Worm (Caenorhabditis elegans) whole organism, mixed stage, embryonic: ENCODE measurements around the gene K06H6.1.

Experiments
- M03D4.4 ChIP-seq: sonication (generic microtip); optimal IDR thresholded peaks from 2 replicates; lab custom pipeline; 2017; ENCODE audit warnings: mild to moderate bottlenecking, missing genetic modification characterization, missing compliant biosample characterization
- bed-3 ChIP-seq: fragments of 200-800 bp; sonication (Bioruptor generic); optimal IDR thresholded peaks from 3 replicates; lab custom pipeline; 2018; ENCODE audit warnings: mild to moderate bottlenecking, missing genetic modification characterization, moderate library complexity, missing compliant biosample characterization
- blmp-1 ChIP-seq: fragments of 150-350 bp; optimal IDR thresholded peaks from 2 replicates; lab custom pipeline; 2014; ENCODE audit warnings: missing biosample characterization, missing genetic modification characterization
- ceh-39 ChIP-seq: fragments of 150-350 bp; optimal IDR thresholded peaks from 2 replicates; lab custom pipeline; 2014; ENCODE audit warnings: missing biosample characterization, missing genetic modification characterization
- ceh-83 ChIP-seq: fragments of 200-800 bp; sonication (Bioruptor generic); optimal IDR thresholded peaks from 2 replicates; lab custom pipeline; 2018; ENCODE audit warnings: mild to moderate bottlenecking, missing genetic modification characterization, missing compliant biosample characterization
- ces-1 ChIP-seq: fragments of 150-350 bp; optimal IDR thresholded peaks from 2 replicates; lab custom pipeline; 2014; ENCODE audit warnings: missing biosample characterization, missing genetic modification reagents, missing genetic modification characterization
- cnd-1 ChIP-seq: fragments of 200-800 bp; sonication (Bioruptor generic); optimal IDR thresholded peaks from 2 replicates; lab custom pipeline; 2018; ENCODE audit warnings: mild to moderate bottlenecking, missing genetic modification characterization, missing compliant biosample characterization
- drap-1 ChIP-seq: fragments of 200-800 bp; sonication (Bioruptor generic); optimal IDR thresholded peaks from 3 replicates; lab custom pipeline; 2018; ENCODE audit warnings: mild to moderate bottlenecking, missing genetic modification characterization, missing compliant biosample characterization
- elt-1 ChIP-seq: sonication (generic microtip); optimal IDR thresholded peaks from 2 replicates; lab custom pipeline; 2017; ENCODE audit warnings: missing genetic modification characterization, mild to moderate bottlenecking, missing compliant biosample characterization, antibody characterized with exemption, moderate library complexity, borderline replicate concordance; ENCODE audit not compliant: insufficient read depth
- elt-3 ChIP-seq: fragments of 150-350 bp; optimal IDR thresholded peaks from 2 replicates; lab custom pipeline; 2014; ENCODE audit warnings: missing biosample characterization, missing genetic modification characterization
- flh-1 ChIP-seq: fragments of 200-800 bp; sonication (Bioruptor generic); optimal IDR thresholded peaks from 2 replicates; lab custom pipeline; 2018; ENCODE audit warnings: mild to moderate bottlenecking, missing genetic modification characterization, moderate library complexity, missing compliant biosample characterization
- ham-2 ChIP-seq: fragments of 200-800 bp; sonication (Bioruptor generic); optimal IDR thresholded peaks from 2 replicates; lab custom pipeline; 2018; ENCODE audit warnings: mild to moderate bottlenecking, missing genetic modification characterization, missing compliant biosample characterization
- hlh-1 ChIP-seq: fragments of 150-350 bp; optimal IDR thresholded peaks from 2 replicates; lab custom pipeline; 2014; ENCODE audit warnings: missing biosample characterization, missing genetic modification reagents, missing genetic modification characterization
- lin-13 ChIP-seq: fragments of 150-350 bp; optimal IDR thresholded peaks from 2 replicates; lab custom pipeline; 2014; ENCODE audit warnings: missing biosample characterization, missing genetic modification characterization
- lin-32 ChIP-seq: fragments of 200-800 bp; sonication (Bioruptor generic); optimal IDR thresholded peaks from 2 replicates; lab custom pipeline; 2018; ENCODE audit warnings: mild to moderate bottlenecking, missing genetic modification characterization, missing compliant biosample characterization
- lsy-2 ChIP-seq: fragments of 150-350 bp; optimal IDR thresholded peaks from 2 replicates; lab custom pipeline; 2014; ENCODE audit warnings: missing biosample characterization, missing genetic modification characterization
- mep-1 ChIP-seq: fragments of 150-350 bp; optimal IDR thresholded peaks from 2 replicates; lab custom pipeline; 2017; ENCODE audit warnings: missing biosample characterization, missing genetic modification reagents, missing genetic modification characterization, inconsistent platforms
- mls-2 ChIP-seq: sonication (generic microtip); optimal IDR thresholded peaks from 2 replicates; lab custom pipeline; 2016; ENCODE audit warnings: mild to moderate bottlenecking, missing genetic modification characterization, moderate library complexity, missing compliant biosample characterization
- nhr-12 ChIP-seq: fragments of 150-350 bp; optimal IDR thresholded peaks from 2 replicates; lab custom pipeline; 2014; ENCODE audit warnings: missing biosample characterization, missing genetic modification characterization
- nhr-2 ChIP-seq: fragments of 150-350 bp; optimal IDR thresholded peaks from 2 replicates; lab custom pipeline; 2014; ENCODE audit warnings: missing biosample characterization, missing genetic modification characterization
- nhr-237 ChIP-seq: fragments of 150-350 bp; optimal IDR thresholded peaks from 2 replicates; lab custom pipeline; 2014; ENCODE audit warnings: missing biosample characterization, missing genetic modification characterization
- nhr-28 ChIP-seq: fragments of 150-350 bp; optimal IDR thresholded peaks from 2 replicates; lab custom pipeline; 2014; ENCODE audit warnings: missing biosample characterization, missing genetic modification characterization
- nhr-76 ChIP-seq: sonication (generic microtip); optimal IDR thresholded peaks from 2 replicates; lab custom pipeline; 2017; ENCODE audit warnings: missing biosample characterization, missing genetic modification characterization
- pha-4 ChIP-seq: fragments of 150-350 bp; optimal IDR thresholded peaks from 2 replicates; lab custom pipeline; 2018; ENCODE audit warnings: missing biosample characterization, missing genetic modification reagents, missing genetic modification characterization
- sem-2 ChIP-seq: fragments of 200-800 bp; sonication (Bioruptor generic); optimal IDR thresholded peaks from 2 replicates; lab custom pipeline; 2018; ENCODE audit warnings: mild to moderate bottlenecking, missing genetic modification characterization, missing compliant biosample characterization
- snpc-4 ChIP-seq: fragments of 150-350 bp; optimal IDR thresholded peaks from 2 replicates; lab custom pipeline; 2014; ENCODE audit warnings: missing biosample characterization, missing genetic modification characterization
- sptf-1 ChIP-seq: sonication (generic microtip); optimal IDR thresholded peaks from 2 replicates; lab custom pipeline; 2017; ENCODE audit warnings: mild to moderate bottlenecking, missing genetic modification characterization, moderate library complexity, missing compliant biosample characterization
- tbx-8 ChIP-seq: fragments of 200-800 bp; sonication (Bioruptor generic); optimal IDR thresholded peaks from 2 replicates; lab custom pipeline; 2018; ENCODE audit warnings: mild to moderate bottlenecking, missing genetic modification characterization, moderate library complexity, missing compliant biosample characterization
- unc-120 ChIP-seq: sonication (generic microtip); optimal IDR thresholded peaks from 2 replicates; lab custom pipeline; 2017; ENCODE audit warnings: missing genetic modification characterization, missing compliant biosample characterization; ENCODE audit not compliant: poor library complexity, severe bottlenecking
- unc-39 ChIP-seq: fragments of 150-350 bp; optimal IDR thresholded peaks from 2 replicates; lab custom pipeline; 2014; ENCODE audit warnings: missing biosample characterization, missing genetic modification characterization
- unc-62 ChIP-seq: fragments of 150-350 bp; optimal IDR thresholded peaks from 2 replicates; lab custom pipeline; 2014; ENCODE audit warnings: missing biosample characterization, missing genetic modification reagents, missing genetic modification characterization
- zip-8 ChIP-seq: fragments of 150-350 bp; optimal IDR thresholded peaks from 2 replicates; lab custom pipeline; 2014; ENCODE audit warnings: missing biosample characterization, missing genetic modification characterization
- ztf-11 ChIP-seq: fragments of 150-350 bp; optimal IDR thresholded peaks from 2 replicates; lab custom pipeline; 2014; ENCODE audit warnings: missing biosample characterization, missing genetic modification characterization

The K06H6.1 gene

DNA sequence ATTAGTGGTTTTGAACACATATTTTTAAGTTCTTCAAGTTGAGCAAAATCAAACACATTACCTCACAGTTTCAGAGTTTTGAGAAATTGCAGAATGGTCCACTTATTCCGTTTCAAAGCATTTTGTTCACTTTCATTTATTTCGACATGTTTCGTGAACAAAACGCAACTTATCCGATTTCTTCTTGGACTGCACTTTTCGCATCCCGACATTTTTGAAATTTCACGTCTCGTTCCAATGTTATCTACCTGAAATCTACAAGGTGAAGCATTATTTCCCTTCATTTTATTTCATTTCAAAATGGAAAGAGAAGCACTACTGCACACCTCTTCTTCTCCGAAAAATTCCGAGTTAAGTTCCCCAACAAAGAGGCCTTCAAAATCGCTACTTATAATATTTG lies 2.3 kb downstream of the K06H6.1 start, which contains the start of gene ZK488.6:
ZK488.6 (plus strand) TSS at position 301 of the 400 bp plus-strand sequence.
- TF ChIP-seq lsy-2, result no peak
- no peak for TF ChIP-seq pha-4 (tag; lab: Kevin White, UChicago)
- no peak for TF ChIP-seq unc-39 (tag; lab: Kevin White, UChicago)
- no peak for TF ChIP-seq elt-1 (tag; lab: Kevin White, UChicago)
- no peak for TF ChIP-seq ztf-11 (tag; lab: Kevin White, UChicago)
- TF ChIP-seq cnd-1, result no peak
- TF ChIP-seq flh-1 (GFP tag; lab: Kevin White, UChicago), result no peak
- no peak for TF ChIP-seq tbx-8 (GFP tag; lab: Kevin White, UChicago)

DNA sequence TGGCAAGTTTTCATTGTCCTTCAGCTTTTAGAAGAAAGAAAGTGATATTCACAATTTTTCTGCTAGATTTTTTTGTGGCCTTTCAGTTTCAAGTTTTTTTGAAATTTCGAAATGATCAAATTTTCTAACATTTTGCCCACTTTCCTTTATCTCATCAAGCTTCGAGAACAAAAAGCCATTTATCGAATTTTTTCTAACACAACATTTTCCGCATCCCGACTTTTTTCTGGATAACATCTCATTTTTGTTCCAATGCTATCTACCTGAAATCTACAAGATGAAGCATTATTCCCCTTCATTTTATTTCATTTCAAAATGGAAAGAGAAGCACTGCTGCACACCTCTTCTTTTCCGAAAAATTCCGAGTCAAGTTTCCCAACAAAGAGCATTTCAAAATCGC lies 5.0 kb downstream of the K06H6.1 start, which contains the start of gene ZK488.5:
ZK488.5 (plus strand) TSS at position 301 of the 400 bp plus-strand sequence.
- no peak for TF ChIP-seq unc-120 (tag; lab: Kevin White, UChicago)
- no peak for TF ChIP-seq unc-62
- no peak for TF ChIP-seq mls-2 (tag; lab: Kevin White, UChicago)
- TF ChIP-seq nhr-2 (tag; lab: Kevin White, UChicago), result no peak
- TF ChIP-seq cnd-1, result no peak
- TF ChIP-seq drap-1, result no peak
- TF ChIP-seq ztf-11 (tag; lab: Kevin White, UChicago), result no peak
- no peak for TF ChIP-seq ceh-83
- no peak for TF ChIP-seq flh-1 (GFP tag; lab: Kevin White, UChicago)
- no peak for TF ChIP-seq nhr-12 (tag; lab: Kevin White, UChicago)
- no peak for TF ChIP-seq lin-32 (GFP tag; lab: Kevin White, UChicago)
- TF ChIP-seq unc-39 (tag; lab: Kevin White, UChicago), result no peak
- TF ChIP-seq ham-2 (GFP tag; lab: Kevin White, UChicago), result no peak
- TF ChIP-seq tbx-8 (GFP tag; lab: Kevin White, UChicago), result no peak
- no peak for TF ChIP-seq bed-3 (GFP tag; lab: Kevin White, UChicago)
- TF ChIP-seq elt-3, result no peak
- TF ChIP-seq mep-1 (tag; lab: Kevin White, UChicago), result no peak
- no peak for TF ChIP-seq ces-1
- TF ChIP-seq, all 35 proteins: peak for 0

DNA sequence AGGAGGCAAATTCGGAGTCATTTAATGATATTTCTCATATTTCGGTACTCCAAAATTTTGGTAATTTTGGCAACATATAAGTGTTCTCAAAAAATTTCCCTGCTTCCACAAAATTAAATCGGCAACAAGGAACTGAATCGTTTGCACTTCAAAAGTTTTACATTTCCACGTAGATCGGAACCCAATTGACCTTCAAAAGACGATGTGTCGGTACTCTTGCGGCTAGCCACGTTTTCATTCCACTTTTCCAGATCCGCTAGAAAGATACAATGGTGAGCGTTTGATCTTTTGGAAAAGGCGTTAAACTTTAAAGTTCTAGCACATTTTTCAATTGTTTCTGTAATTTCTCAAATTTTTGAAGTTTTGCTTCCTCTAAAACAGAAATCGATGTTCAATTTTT lies 9.0 kb downstream of the K06H6.1 start:
- no peak for TF ChIP-seq pha-4 (tag; lab: Kevin White, UChicago)
- TF ChIP-seq tbx-8 (GFP tag; lab: Kevin White, UChicago), result no peak
- no peak for TF ChIP-seq M03D4.4 (tag; lab: Kevin White, UChicago)
- TF ChIP-seq nhr-237 (tag; lab: Kevin White, UChicago), result no peak
- no peak for TF ChIP-seq mls-2 (tag; lab: Kevin White, UChicago)
- TF ChIP-seq snpc-4, result no peak
- TF ChIP-seq ceh-39 (tag; lab: Kevin White, UChicago), result no peak
- TF ChIP-seq sptf-1 (tag; lab: Kevin White, UChicago), result no peak
- no peak for TF ChIP-seq hlh-1 (tag; lab: Kevin White, UChicago)
- TF ChIP-seq elt-3, result no peak

ce11 chrV:597823-598222 lies 9.9 kb downstream of the K06H6.1 start:
- TF ChIP-seq pha-4 (tag; lab: Kevin White, UChicago) (no peak), zip-8 (tag; lab: Kevin White, UChicago) (no peak), unc-120 (tag; lab: Kevin White, UChicago) (no peak), hlh-1 (tag; lab: Kevin White, UChicago) (no peak), lsy-2 (no peak), mls-2 (tag; lab: Kevin White, UChicago) (no peak), elt-1 (tag; lab: Kevin White, UChicago) (no peak), ham-2 (GFP tag; lab: Kevin White, UChicago) (no peak), bed-3 (GFP tag; lab: Kevin White, UChicago) (no peak), cnd-1 (no peak), sem-2 (GFP tag; lab: Kevin White, UChicago) (no peak), blmp-1 (tag; lab: Kevin White, UChicago) (no peak), lin-13 (no peak), nhr-28 (tag; lab: Kevin White, UChicago) (no peak), tbx-8 (GFP tag; lab: Kevin White, UChicago) (no peak), sptf-1 (tag; lab: Kevin White, UChicago) (no peak), unc-39 (tag; lab: Kevin White, UChicago) (no peak), nhr-12 (tag; lab: Kevin White, UChicago) (no peak), nhr-76 (no peak), lin-32 (GFP tag; lab: Kevin White, UChicago) (no peak)
